Fruit fly (Drosophila melanogaster): Measurements from ENCODE around the gene CG34133.

The CG34133 gene

DNA sequence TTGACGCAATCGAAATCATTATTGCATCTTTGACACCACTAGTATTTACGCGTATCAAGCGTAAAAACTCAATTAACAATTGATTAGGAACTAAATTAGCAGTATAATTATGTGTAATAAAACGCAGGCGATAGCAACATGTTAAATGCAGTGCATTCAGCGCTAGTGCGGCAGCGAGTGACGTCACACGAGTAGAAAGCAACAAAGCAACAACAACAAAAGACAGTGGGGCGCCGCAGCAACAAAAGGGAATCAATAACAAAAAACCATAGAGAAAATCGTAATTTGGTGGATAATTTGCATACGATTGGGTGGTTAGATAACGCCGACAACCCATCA is at the start of gene CG34133:
TSS of gene CG34133 (plus strand) at position 16 of the 339 bp plus-strand sequence.
- TF ChIP-seq nau (GFP tag; optimal IDR thresholded peaks at IDR 0.05) (no peak), croc (GFP tag; conservative IDR thresholded peaks at IDR 0.05) (no peak), CG16813 (GFP tag; IDR thresholded peaks at IDR 0.05; ENCODE audit: partially characterized antibody) (no peak), Pdp1 (GFP tag; optimal IDR thresholded peaks at IDR 0.05) (peak in 1 of 2 experiments; percentile 63), CG34376 (GFP tag; optimal IDR thresholded peaks at IDR 0.05) (no peak), Fer2 (tag; optimal IDR thresholded peaks at IDR 0.05) (no peak), Neu2 (GFP tag; optimal IDR thresholded peaks at IDR 0.05; ENCODE audit: borderline replicate concordance) (peak; percentile 7), NFAT (GFP tag; IDR thresholded peaks at IDR 0.05) (no peak), Dref (GFP tag; IDR thresholded peaks at IDR 0.05) (peak; percentile 47), sc (optimal IDR thresholded peaks at IDR 0.05) (no peak), sc (GFP tag; optimal IDR thresholded peaks at IDR 0.05) (no peak), Gug (GFP tag; IDR thresholded peaks at IDR 0.05) (no peak), seq (GFP tag; IDR thresholded peaks at IDR 0.05) (0 out of 2 replicates have a peak, but pooled peaks have one; percentile 20), CG14710 (tag; optimal IDR thresholded peaks at IDR 0.05) (peak; percentile 17), exex (tag; optimal IDR thresholded peaks at IDR 0.05) (peak; percentile 17), CG4360 (GFP tag; IDR thresholded peaks at IDR 0.05) (peak; percentile 83), CG42726 (GFP tag; IDR thresholded peaks at IDR 0.05; ENCODE audit: partially characterized antibody) (0 out of 2 replicates have a peak, but pooled peaks have one; percentile 64), zen2 (GFP tag; IDR thresholded peaks at IDR 0.05; ENCODE audit: partially characterized antibody) (0 out of 3 replicates have a peak, but pooled peaks have one; percentile 3), CG4617 (GFP tag; optimal IDR thresholded peaks at IDR 0.05; ENCODE audit: borderline replicate concordance) (peak; percentile 39), CG18011 (GFP tag; optimal IDR thresholded peaks at IDR 0.05) (no peak), MESR4 (GFP tag; optimal IDR thresholded peaks at IDR 0.05) (peak; percentile 93), CG12104 (GFP tag; optimal IDR thresholded peaks at IDR 0.05) (no peak), nmo (GFP tag; optimal IDR thresholded peaks at IDR 0.05) (no peak), CG34422 (GFP tag; IDR thresholded peaks at IDR 0.05) (peak; percentile 45; the same call in 1 of the 3 replicates), CG4730 (GFP tag; IDR thresholded peaks at IDR 0.05) (no peak)

DNA sequence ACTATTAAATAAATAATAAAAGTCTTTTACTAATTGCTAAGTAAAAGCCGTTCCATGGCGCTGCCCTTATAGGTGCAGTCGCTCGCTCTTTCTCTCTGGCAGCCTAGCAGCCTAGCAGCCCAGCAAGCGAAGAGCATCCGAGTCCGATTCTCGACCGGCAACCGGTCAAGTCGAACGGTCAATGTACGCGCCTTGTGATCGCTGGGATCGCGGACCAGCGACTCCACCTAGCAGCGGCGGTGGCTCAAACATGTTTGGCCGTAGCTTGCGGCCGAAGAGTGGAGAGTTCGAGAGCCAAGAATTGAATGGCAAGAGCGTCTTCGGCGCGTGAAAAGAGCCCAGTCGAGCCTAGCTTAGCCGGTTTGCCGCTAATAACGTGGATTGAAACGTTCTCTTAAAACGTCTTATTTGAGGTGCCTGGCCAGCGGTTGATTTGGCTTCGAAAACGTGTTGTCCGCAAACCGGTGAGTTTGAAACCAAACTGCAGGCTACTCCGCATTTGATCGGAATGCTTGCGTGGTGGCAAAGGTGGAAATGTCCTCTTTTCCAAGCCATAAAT is 39.9 kb upstream of the CG34133 start:
- TF ChIP-seq btn (GFP tag; optimal IDR thresholded peaks at IDR 0.05) (no peak), Stat92E (GFP tag; optimal IDR thresholded peaks at IDR 0.05) (no peak), pzg (GFP tag; optimal IDR thresholded peaks at IDR 0.05) (no peak), nom (GFP tag; optimal IDR thresholded peaks at IDR 0.05) (peak; percentile 12), repo (GFP tag; optimal IDR thresholded peaks at IDR 0.05) (no peak), Tbp (GFP tag; optimal IDR thresholded peaks at IDR 0.05) (no peak), Mad (GFP tag; optimal IDR thresholded peaks at IDR 0.05) (no peak), Xbp1 (GFP tag; optimal IDR thresholded peaks at IDR 0.05) (no peak), Max (GFP tag; optimal IDR thresholded peaks at IDR 0.05) (no peak), mirr (GFP tag; optimal IDR thresholded peaks at IDR 0.05) (no peak), chinmo (GFP tag; IDR thresholded peaks at IDR 0.05; ENCODE audit: partially characterized antibody) (0 out of 4 replicates have a peak, but pooled peaks have one; percentile 28), pros (GFP tag; optimal IDR thresholded peaks at IDR 0.05) (peak; percentile 79), fu2 (GFP tag; optimal IDR thresholded peaks at IDR 0.05) (no peak), Mes4 (GFP tag; optimal IDR thresholded peaks at IDR 0.05) (no peak), vnd (GFP tag; IDR thresholded peaks at IDR 0.05; ENCODE audit: partially characterized antibody) (no peak), zen (tag; optimal IDR thresholded peaks at IDR 0.05) (no peak), sr (GFP tag; IDR thresholded peaks at IDR 0.05) (no peak), Blimp-1 (GFP tag; optimal IDR thresholded peaks at IDR 0.05) (peak; percentile 20), eyg (GFP tag; optimal IDR thresholded peaks at IDR 0.05) (no peak), sqz (GFP tag; optimal IDR thresholded peaks at IDR 0.05) (no peak), CG5180 (GFP tag; optimal IDR thresholded peaks at IDR 0.05) (peak; percentile 97), CG3163 (GFP tag; optimal IDR thresholded peaks at IDR 0.05) (peak; percentile 72), fru (optimal IDR thresholded peaks at IDR 0.05) (no peak), chn (GFP tag; optimal IDR thresholded peaks at IDR 0.05) (no peak), CG14441 (GFP tag; IDR thresholded peaks at IDR 0.05) (no peak), usp (GFP tag; optimal IDR thresholded peaks at IDR 0.05) (no peak)
